Worm (Caenorhabditis elegans): ENCODE measurements around the gene suex-2.

- TF ChIP-seq ceh-82 (tag; optimal IDR thresholded peaks at IDR 0.05) (no peak), nfya-1 (tag; optimal IDR thresholded peaks at IDR 0.05; ENCODE audit: insufficient read depth) (no peak), lin-15B (tag; optimal IDR thresholded peaks at IDR 0.05) (no peak), unc-39 (tag; optimal IDR thresholded peaks at IDR 0.05) (no peak), pha-4 (tag; optimal IDR thresholded peaks at IDR 0.05) (no peak)
Measured at ce11 chrIV:8926511-8926910, 41.6 kb upstream of the suex-2 start.

Data from whole organism, L3 larva.